Worm (Caenorhabditis elegans) whole organism, late embryonic: Measurements from ENCODE around the gene oma-2.

Experiments
- C38D4.7 ChIP-seq: fragments of 200-800 bp; sonication (Bioruptor generic); optimal IDR thresholded peaks from 2 replicates; lab custom pipeline; 2018; ENCODE audit warnings: mild to moderate bottlenecking, missing genetic modification characterization, moderate library complexity, missing compliant biosample characterization
- K09A11.1 ChIP-seq: sonication (generic microtip); optimal IDR thresholded peaks from 2 replicates; lab custom pipeline; 2017; ENCODE audit warnings: antibody characterized with exemption, mild to moderate bottlenecking, missing genetic modification characterization, missing compliant biosample characterization; ENCODE audit not compliant: insufficient read depth
- T23F11.4 ChIP-seq: fragments of 200-800 bp; sonication (Bioruptor generic); optimal IDR thresholded peaks from 2 replicates; lab custom pipeline; 2018; ENCODE audit warnings: mild to moderate bottlenecking, missing genetic modification characterization, missing compliant biosample characterization
- ama-1 ChIP-seq: fragments of 150-350 bp; optimal IDR thresholded peaks from 2 replicates; lab custom pipeline; 2014
- ceh-14 ChIP-seq: sonication (generic microtip); optimal IDR thresholded peaks from 2 replicates; lab custom pipeline; 2016; ENCODE audit warnings: missing genotype, missing genetic modification characterization, missing compliant biosample characterization
- ceh-2 ChIP-seq: sonication (generic microtip); optimal IDR thresholded peaks from 2 replicates; lab custom pipeline; 2016; ENCODE audit warnings: missing genotype, missing genetic modification characterization, missing compliant biosample characterization
- ceh-24 ChIP-seq: sonication (generic microtip); optimal IDR thresholded peaks from 2 replicates; lab custom pipeline; 2016; ENCODE audit warnings: mild to moderate bottlenecking, missing genetic modification characterization, missing compliant biosample characterization
- ceh-30 ChIP-seq: fragments of 150-350 bp; optimal IDR thresholded peaks from 2 replicates; lab custom pipeline; 2014; ENCODE audit warnings: missing biosample characterization, missing genetic modification characterization
- ceh-34 ChIP-seq: sonication (generic microtip); optimal IDR thresholded peaks from 2 replicates; lab custom pipeline; 2016; ENCODE audit warnings: mild to moderate bottlenecking, missing genetic modification characterization, missing compliant biosample characterization
- ceh-48 ChIP-seq: sonication (generic microtip); optimal IDR thresholded peaks from 2 replicates; lab custom pipeline; 2016; ENCODE audit warnings: missing genetic modification characterization, inconsistent platforms, missing compliant biosample characterization
- dmd-4 ChIP-seq: sonication (generic microtip); optimal IDR thresholded peaks from 2 replicates; lab custom pipeline; 2016; ENCODE audit warnings: borderline replicate concordance, missing genetic modification characterization, missing compliant biosample characterization
- elt-2 ChIP-seq: sonication (generic microtip); optimal IDR thresholded peaks from 2 replicates; lab custom pipeline; 2016; ENCODE audit warnings: missing genetic modification reagents, missing genetic modification characterization, missing compliant biosample characterization
- ets-4 ChIP-seq: sonication (generic microtip); optimal IDR thresholded peaks from 2 replicates; lab custom pipeline; 2016; ENCODE audit warnings: missing genetic modification characterization, missing compliant biosample characterization
- eyg-1 ChIP-seq: sonication (generic microtip); optimal IDR thresholded peaks from 2 replicates; lab custom pipeline; 2016; ENCODE audit warnings: missing genotype, missing genetic modification characterization, missing compliant biosample characterization
- fax-1 ChIP-seq: sonication (generic microtip); optimal IDR thresholded peaks from 2 replicates; lab custom pipeline; 2016; ENCODE audit warnings: missing genotype, missing genetic modification characterization, missing compliant biosample characterization
- lin-11 ChIP-seq: fragments of 200-800 bp; sonication (Bioruptor generic); optimal IDR thresholded peaks from 2 replicates; lab custom pipeline; 2018; ENCODE audit warnings: mild to moderate bottlenecking, missing genetic modification characterization, missing compliant biosample characterization
- nfya-1 ChIP-seq: sonication (generic microtip); optimal IDR thresholded peaks from 2 replicates; lab custom pipeline; 2017; ENCODE audit warnings: missing genetic modification characterization, mild to moderate bottlenecking, missing compliant biosample characterization, antibody characterized with exemption, moderate library complexity
- nhr-11 ChIP-seq: fragments of 150-350 bp; optimal IDR thresholded peaks from 2 replicates; lab custom pipeline; 2014; ENCODE audit warnings: missing biosample characterization, missing genetic modification characterization
- nhr-232 ChIP-seq: sonication (generic microtip); optimal IDR thresholded peaks from 2 replicates; lab custom pipeline; 2016; ENCODE audit warnings: missing genetic modification characterization, missing compliant biosample characterization
- odd-2 ChIP-seq: sonication (generic microtip); optimal IDR thresholded peaks from 2 replicates; lab custom pipeline; 2017; ENCODE audit warnings: antibody characterized with exemption, mild to moderate bottlenecking, missing genetic modification characterization, missing compliant biosample characterization
- pat-9 ChIP-seq: fragments of 200-800 bp; sonication (Bioruptor generic); optimal IDR thresholded peaks from 2 replicates; lab custom pipeline; 2018; ENCODE audit warnings: mild to moderate bottlenecking, missing genetic modification characterization, moderate library complexity, missing compliant biosample characterization
- pax-1 ChIP-seq: fragments of 150-350 bp; optimal IDR thresholded peaks from 2 replicates; lab custom pipeline; 2014; ENCODE audit warnings: missing biosample characterization, missing genetic modification characterization
- pha-4 ChIP-seq: fragments of 150-350 bp; optimal IDR thresholded peaks from 2 replicates; lab custom pipeline; 2018; ENCODE audit warnings: missing biosample characterization, missing genetic modification reagents, missing genetic modification characterization
- pros-1 ChIP-seq: fragments of 150-350 bp; optimal IDR thresholded peaks from 2 replicates; lab custom pipeline; 2014; ENCODE audit warnings: missing biosample characterization, missing genetic modification reagents, missing genetic modification characterization
- ref-2 ChIP-seq: sonication (generic microtip); optimal IDR thresholded peaks from 2 replicates; lab custom pipeline; 2016; ENCODE audit warnings: missing genetic modification characterization, missing compliant biosample characterization
- rnt-1 ChIP-seq: sonication (generic microtip); optimal IDR thresholded peaks from 2 replicates; lab custom pipeline; 2016; ENCODE audit warnings: missing genetic modification characterization, missing compliant biosample characterization
- sox-2 ChIP-seq: fragments of 200-800 bp; sonication (Bioruptor generic); IDR thresholded peaks from 2 replicates; pipeline ENCODE4 v1.3.6; 2022; ENCODE audit warnings: missing genetic modification reagents, missing genetic modification characterization, missing compliant biosample characterization
- syd-9 ChIP-seq: sonication (generic microtip); optimal IDR thresholded peaks from 2 replicates; lab custom pipeline; 2016; ENCODE audit warnings: mild to moderate bottlenecking, missing genetic modification characterization, moderate library complexity, missing compliant biosample characterization
- tbx-2 ChIP-seq: sonication (generic microtip); optimal IDR thresholded peaks from 2 replicates; lab custom pipeline; 2016; ENCODE audit warnings: missing genetic modification characterization, missing compliant biosample characterization
- ttx-3 ChIP-seq: sonication (generic microtip); optimal IDR thresholded peaks from 2 replicates; lab custom pipeline; 2016; ENCODE audit warnings: missing genetic modification reagents, missing genetic modification characterization, missing compliant biosample characterization
- unc-3 ChIP-seq, 2 experiments: fragments of 200-800 bp in 1 of 2; sonication (Bioruptor generic) in 1 of 2; sonication (generic microtip) in 1 of 2; conservative IDR thresholded peaks in 1 of 2; optimal IDR thresholded peaks in 1 of 2; 2 replicates each; pipeline versions ENCODE4 v1.3.6 to Lab custom; 2016 to 2022; ENCODE audit warnings: missing compliant biosample characterization in 2 of 2, missing genetic modification characterization in 2 of 2, missing genetic modification reagents in 1 of 2
- unc-42 ChIP-seq: sonication (generic microtip); optimal IDR thresholded peaks from 2 replicates; lab custom pipeline; 2016; ENCODE audit warnings: missing genotype, missing genetic modification characterization, missing compliant biosample characterization
- unc-86 ChIP-seq: sonication (generic microtip); optimal IDR thresholded peaks from 2 replicates; lab custom pipeline; 2016; ENCODE audit warnings: missing genetic modification characterization, missing compliant biosample characterization

Gene oma-2

ce11 chrV:8000929-8001513, 28.2 kb upstream of the oma-2 start, which contains the start of gene Y97E10AR.1 (continued):
- TF ChIP-seq nfya-1 (tag; lab: Kevin White, UChicago): peak; percentile 86
- TF ChIP-seq pha-4: no peak
- TF ChIP-seq ama-1 (lab: Kevin White, UChicago): no peak
- peak; percentile 77 for TF ChIP-seq ceh-14 (tag; lab: Kevin White, UChicago)
- peak; percentile 39 for TF ChIP-seq K09A11.1 (tag; lab: Kevin White, UChicago)
- TF ChIP-seq eyg-1 (tag; lab: Kevin White, UChicago): no peak
- TF ChIP-seq ttx-3 (tag; lab: Kevin White, UChicago): no peak
- TF ChIP-seq ceh-48 (tag; lab: Kevin White, UChicago): peak; percentile 39
- TF ChIP-seq ceh-24: no peak
- TF ChIP-seq ceh-2: peak; percentile 34
- TF ChIP-seq elt-2 (tag; lab: Kevin White, UChicago): peak; percentile 40
- peak; percentile 53 for TF ChIP-seq ref-2 (tag; lab: Kevin White, UChicago)
- peak; percentile 50 for TF ChIP-seq ceh-30 (tag; lab: Kevin White, UChicago)
- no peak for TF ChIP-seq nhr-232
- peak; percentile 68 for TF ChIP-seq pros-1 (tag; lab: Kevin White, UChicago)
- TF ChIP-seq ceh-34 (tag; lab: Kevin White, UChicago): peak; percentile 80
- TF ChIP-seq lin-11 (tag; lab: Kevin White, UChicago): no peak
- no peak for TF ChIP-seq unc-3 (GFP tag; conservative IDR thresholded peaks at IDR 0.05; lab: Robert Waterston, UW)
- peak; percentile 47 for TF ChIP-seq unc-3 (tag; optimal IDR thresholded peaks at IDR 0.05; lab: Kevin White, UChicago)
- peak; percentile 73 for TF ChIP-seq syd-9 (tag; lab: Kevin White, UChicago)
- peak; percentile 74 for TF ChIP-seq tbx-2 (tag; lab: Kevin White, UChicago)

- TF ChIP-seq ceh-48 (tag; lab: Kevin White, UChicago) (no peak), unc-86 (no peak)
Observed at ce11 chrV:8005000-8005399, 24.2 kb upstream of the oma-2 start, which contains the start of gene Y97E10AR.8. TSS of gene Y97E10AR.8 (plus strand) at chrV:8005300.

- no peak for TF ChIP-seq pax-1 (tag; lab: Kevin White, UChicago)
- TF ChIP-seq unc-42 (tag; lab: Kevin White, UChicago): peak; percentile 21
Observed at ce11 chrV:8007460-8008292, 21.6 kb upstream of the oma-2 start, which contains the start of gene Y97E10AR.3. TSS of gene Y97E10AR.3 (minus strand) at chrV:8007510.

ce11 chrV:8010103-8010502, 19.1 kb upstream of the oma-2 start, which contains the start of gene Y97E10AR.4:
TSS of gene Y97E10AR.4 (minus strand) at chrV:8010233.
- TF ChIP-seq eyg-1 (tag; lab: Kevin White, UChicago): no peak
- TF ChIP-seq odd-2 (tag; lab: Kevin White, UChicago): no peak
- no peak for TF ChIP-seq pat-9 (tag; lab: Kevin White, UChicago)
- no peak for TF ChIP-seq ets-4 (tag; lab: Kevin White, UChicago)
- TF ChIP-seq sox-2 (GFP tag; lab: Robert Waterston, UW): no peak
- no peak for TF ChIP-seq elt-2 (tag; lab: Kevin White, UChicago)
- TF ChIP-seq dmd-4 (tag; lab: Kevin White, UChicago): no peak
- TF ChIP-seq fax-1: no peak
- no peak for TF ChIP-seq rnt-1 (tag; lab: Kevin White, UChicago)
- no peak for TF ChIP-seq ceh-30 (tag; lab: Kevin White, UChicago)
- TF ChIP-seq ttx-3 (tag; lab: Kevin White, UChicago): no peak
- no peak for TF ChIP-seq nhr-232
- TF ChIP-seq nhr-11 (tag; lab: Kevin White, UChicago): no peak
- TF ChIP-seq T23F11.4 (GFP tag; lab: Kevin White, UChicago): no peak
- no peak for TF ChIP-seq C38D4.7 (GFP tag; lab: Kevin White, UChicago)
- no peak for TF ChIP-seq ama-1 (lab: Kevin White, UChicago)
